Fruit fly (Drosophila melanogaster): ENCODE results near the gene CG11563.

Gene CG11563

DNA sequence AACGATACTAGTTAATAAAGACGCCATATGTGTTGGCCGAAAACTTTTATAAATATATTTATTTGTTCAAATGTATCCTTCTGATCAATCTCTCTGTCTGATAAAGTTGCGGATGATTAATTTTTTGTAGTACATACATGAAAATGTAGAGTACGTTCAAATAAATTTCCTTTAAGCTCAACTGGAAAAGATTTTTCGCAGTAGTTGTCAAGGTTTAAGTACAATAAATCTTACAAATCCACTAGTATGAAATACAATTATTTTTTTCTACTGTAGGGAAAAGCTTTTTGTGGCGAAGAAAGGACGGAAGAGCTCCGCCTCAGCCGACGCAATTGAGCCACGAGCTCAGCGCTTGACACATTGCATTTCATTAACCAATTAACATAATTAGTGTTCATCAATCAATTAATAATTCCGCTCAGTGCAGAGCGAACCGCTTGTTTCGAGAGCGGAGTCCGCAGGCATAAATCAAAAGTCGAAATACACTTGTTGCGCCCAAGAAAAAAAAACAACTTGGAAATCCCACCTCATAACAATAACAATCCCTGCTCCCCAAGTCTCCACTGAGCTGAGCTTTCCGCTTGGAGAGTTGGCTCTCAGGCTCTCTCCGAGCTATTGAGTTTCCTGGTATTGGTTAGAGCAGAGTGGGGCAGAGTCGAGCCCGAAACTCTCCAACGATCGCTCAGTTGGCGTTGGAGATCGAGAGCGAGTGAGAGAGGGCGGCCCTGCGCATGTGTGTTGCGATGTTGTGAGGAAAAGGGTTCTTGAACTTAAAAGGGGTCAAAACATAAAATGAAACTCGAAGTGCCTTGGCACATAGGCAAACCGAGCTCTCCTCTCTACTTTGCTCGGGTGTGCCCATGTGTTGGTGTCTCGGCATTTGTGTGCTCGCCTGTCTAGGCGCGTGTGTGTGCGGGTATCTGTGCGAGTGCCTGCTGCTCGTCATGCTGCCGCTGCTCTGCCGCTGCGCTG, 47.9 kb upstream of the CG11563 start (continued):
- peak; percentile 57; the same call in 1 of the 3 replicates for TF ChIP-seq ci (GFP tag; IDR thresholded peaks at IDR 0.05)
- no peak for TF ChIP-seq dan (GFP tag; IDR thresholded peaks at IDR 0.05)
- TF ChIP-seq CG18476 (GFP tag; optimal IDR thresholded peaks at IDR 0.05), result no peak
- no peak for TF ChIP-seq ro (GFP tag; IDR thresholded peaks at IDR 0.05)
- no peak for TF ChIP-seq btn (GFP tag; optimal IDR thresholded peaks at IDR 0.05)
- TF ChIP-seq lov (optimal IDR thresholded peaks at IDR 0.05), result no peak
- peak; percentile 63; the same call in 1 of the 3 replicates for TF ChIP-seq lov (GFP tag; IDR thresholded peaks at IDR 0.05)
- TF ChIP-seq CG17829 (tag; optimal IDR thresholded peaks at IDR 0.05), result no peak
- TF ChIP-seq CG3163 (GFP tag; optimal IDR thresholded peaks at IDR 0.05), result no peak
- no peak for TF ChIP-seq CG11696 (GFP tag; IDR thresholded peaks at IDR 0.05)
- TF ChIP-seq CG30403 (GFP tag; optimal IDR thresholded peaks at IDR 0.05), result peak; percentile 15
- no peak for TF ChIP-seq zfh2 (GFP tag; optimal IDR thresholded peaks at IDR 0.05)
- peak; percentile 72 for TF ChIP-seq yki (optimal IDR thresholded peaks at IDR 0.05)
- no peak for TF ChIP-seq cad (GFP tag; optimal IDR thresholded peaks at IDR 0.05)
- no peak for TF ChIP-seq gcm2 (GFP tag; optimal IDR thresholded peaks at IDR 0.05)
- TF ChIP-seq Fer3 (tag; optimal IDR thresholded peaks at IDR 0.05), result no peak
- no peak for TF ChIP-seq CG17612 (GFP tag; IDR thresholded peaks at IDR 0.05)
- no peak for TF ChIP-seq abd-A (tag; optimal IDR thresholded peaks at IDR 0.05)
- no peak for TF ChIP-seq CrebB (tag; optimal IDR thresholded peaks at IDR 0.05)
- TF ChIP-seq CG4424 (GFP tag; optimal IDR thresholded peaks at IDR 0.05), result peak; percentile 6
- TF ChIP-seq CG2678 (tag; optimal IDR thresholded peaks at IDR 0.05), result peak; percentile 30
- TF ChIP-seq CG7556 (GFP tag; optimal IDR thresholded peaks at IDR 0.05), result no peak
- TF ChIP-seq CG14014 (GFP tag; IDR thresholded peaks at IDR 0.05), result no peak
- TF ChIP-seq CG2129 (GFP tag; IDR thresholded peaks at IDR 0.05; ENCODE audit: partially characterized antibody), result no peak
- no peak for TF ChIP-seq CG5953 (GFP tag; IDR thresholded peaks at IDR 0.05)
- TF ChIP-seq CG13424 (tag; optimal IDR thresholded peaks at IDR 0.05), result no peak
- no peak for TF ChIP-seq CG1024 (GFP tag; IDR thresholded peaks at IDR 0.05)
- TF ChIP-seq sima (GFP tag; optimal IDR thresholded peaks at IDR 0.05), result no peak
- TF ChIP-seq CHES-1-like (GFP tag; optimal IDR thresholded peaks at IDR 0.05), result no peak
- TF ChIP-seq CG12219 (GFP tag; optimal IDR thresholded peaks at IDR 0.05), result no peak
- no peak for TF ChIP-seq Taf1 (GFP tag; IDR thresholded peaks at IDR 0.05)
- TF ChIP-seq Chrac-16 (GFP tag; optimal IDR thresholded peaks at IDR 0.05), result no peak
- peak; percentile 45 for TF ChIP-seq phol (tag; optimal IDR thresholded peaks at IDR 0.05)
- no peak for TF ChIP-seq CG10959 (GFP tag; IDR thresholded peaks at IDR 0.05)
- no peak for TF ChIP-seq CG8359 (GFP tag; optimal IDR thresholded peaks at IDR 0.05; ENCODE audit: borderline replicate concordance)
- TF ChIP-seq CG8924 (tag; optimal IDR thresholded peaks at IDR 0.05), result peak; percentile 22
- no peak for TF ChIP-seq dpn (GFP tag; optimal IDR thresholded peaks at IDR 0.05)
- no peak for TF ChIP-seq CG10321 (GFP tag; IDR thresholded peaks at IDR 0.05)
- TF ChIP-seq CG4730 (GFP tag; IDR thresholded peaks at IDR 0.05), result no peak
- TF ChIP-seq CG11247 (GFP tag; IDR thresholded peaks at IDR 0.05), result no peak
- TF ChIP-seq Trl (optimal IDR thresholded peaks at IDR 0.05), result peak; percentile 89 to 90
- no peak for TF ChIP-seq Trl (GFP tag; optimal IDR thresholded peaks at IDR 0.05)
- peak; percentile 4 for TF ChIP-seq CG10979 (tag; optimal IDR thresholded peaks at IDR 0.05)
- TF ChIP-seq CG6254 (GFP tag; optimal IDR thresholded peaks at IDR 0.05), result no peak
- TF ChIP-seq her (GFP tag; optimal IDR thresholded peaks at IDR 0.05), result no peak
- no peak for TF ChIP-seq CG6765 (GFP tag; optimal IDR thresholded peaks at IDR 0.05)
- TF ChIP-seq CG7357 (GFP tag; IDR thresholded peaks at IDR 0.05), result no peak
- no peak for TF ChIP-seq HmgD (GFP tag; optimal IDR thresholded peaks at IDR 0.05)
- TF ChIP-seq BtbVII (GFP tag; optimal IDR thresholded peaks at IDR 0.05), result no peak
- TF ChIP-seq Camta (GFP tag; optimal IDR thresholded peaks at IDR 0.05), result no peak
- TF ChIP-seq Stat92E (GFP tag; optimal IDR thresholded peaks at IDR 0.05), result no peak
